Worm (Caenorhabditis elegans) whole organism, L1 larva: ENCODE data around the gene lron-1.

Source experiments
- ceh-88 ChIP-seq: fragments of 200-800 bp; sonication (Bioruptor generic); IDR thresholded peaks from 2 replicates; pipeline ENCODE4 v1.3.6; 2022; ENCODE audit warnings: missing genetic modification characterization, missing compliant biosample characterization
- elt-2 ChIP-seq: sonication (generic microtip); optimal IDR thresholded peaks from 2 replicates; lab custom pipeline; 2016; ENCODE audit warnings: missing genetic modification characterization, mild to moderate bottlenecking, inconsistent platforms, missing compliant biosample characterization, missing genetic modification reagents
- fkh-8 ChIP-seq: sonication (generic microtip); optimal IDR thresholded peaks from 2 replicates; lab custom pipeline; 2016; ENCODE audit warnings: mild to moderate bottlenecking, missing genetic modification characterization, missing compliant biosample characterization
- fos-1 ChIP-seq: fragments of 150-350 bp; optimal IDR thresholded peaks from 2 replicates; lab custom pipeline; 2014; ENCODE audit warnings: missing biosample characterization, missing genetic modification characterization
- mab-9 ChIP-seq: fragments of 200-800 bp; sonication (Bioruptor generic); IDR thresholded peaks from 2 replicates; pipeline ENCODE4 v1.3.6; 2022; ENCODE audit warnings: missing genetic modification reagents, missing genetic modification characterization, missing compliant biosample characterization
- nhr-19 ChIP-seq: fragments of 200-800 bp; sonication (Bioruptor generic); conservative IDR thresholded peaks from 2 replicates; pipeline ENCODE4 v1.3.6; 2022; ENCODE audit warnings: missing genetic modification characterization, missing compliant biosample characterization
- nhr-237 ChIP-seq: fragments of 150-350 bp; optimal IDR thresholded peaks from 2 replicates; lab custom pipeline; 2014; ENCODE audit warnings: missing biosample characterization, missing genetic modification characterization
- nhr-28 ChIP-seq: fragments of 150-350 bp; optimal IDR thresholded peaks from 2 replicates; lab custom pipeline; 2014; ENCODE audit warnings: missing biosample characterization, missing genetic modification characterization
- pag-3 ChIP-seq: sonication (generic microtip); optimal IDR thresholded peaks from 2 replicates; lab custom pipeline; 2017; ENCODE audit warnings: missing genetic modification characterization, mild to moderate bottlenecking, missing compliant biosample characterization, antibody characterized with exemption, borderline replicate concordance; ENCODE audit not compliant: insufficient read depth
- snpc-4 ChIP-seq: fragments of 150-350 bp; optimal IDR thresholded peaks from 2 replicates; lab custom pipeline; 2014; ENCODE audit warnings: missing biosample characterization, missing genetic modification characterization
- unc-98 ChIP-seq: fragments of 200-800 bp; sonication (Bioruptor generic); IDR thresholded peaks from 2 replicates; pipeline ENCODE4 v1.3.6; 2022; ENCODE audit warnings: missing genetic modification characterization, missing compliant biosample characterization
- zag-1 ChIP-seq: fragments of 150-350 bp; optimal IDR thresholded peaks from 2 replicates; lab custom pipeline; 2014; ENCODE audit warnings: missing biosample characterization, missing genetic modification characterization
- ztf-11 ChIP-seq, 2 experiments: sonication (generic microtip); optimal IDR thresholded peaks; 2 replicates each; lab custom pipeline; 2016 to 2017; ENCODE audit warnings: missing genetic modification characterization in 2 of 2, missing biosample characterization in 1 of 2, missing compliant biosample characterization in 1 of 2

DNA sequence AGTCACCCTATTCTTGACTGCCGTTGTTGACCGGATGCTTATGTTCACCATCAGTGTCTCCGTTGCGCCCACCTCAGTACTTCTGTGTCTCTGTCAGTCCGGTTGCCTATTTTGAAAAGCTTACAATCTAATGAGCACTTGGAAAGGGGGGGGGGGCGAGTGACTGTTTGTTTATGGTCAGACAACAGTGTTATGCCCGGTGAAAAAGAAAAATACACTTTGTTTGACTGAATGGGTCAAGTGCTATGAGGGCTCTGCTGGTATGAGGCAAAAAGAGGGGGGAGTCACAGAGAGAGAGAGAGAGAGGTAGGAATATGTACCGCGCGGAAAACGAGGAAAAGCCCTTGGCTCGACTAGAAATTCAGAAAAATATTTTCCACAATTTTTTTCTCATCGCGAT lies 1.2 kb upstream of the lron-1 start:
- TF ChIP-seq fos-1 (tag; lab: Kevin White, UChicago) (no peak), elt-2 (tag; lab: Kevin White, UChicago) (no peak), nhr-28 (tag; lab: Kevin White, UChicago) (no peak), unc-98 (GFP tag; lab: Robert Waterston, UW) (no peak), ceh-88 (no peak), nhr-237 (tag; lab: Kevin White, UChicago) (no peak), mab-9 (GFP tag; lab: Robert Waterston, UW) (no peak), pag-3 (tag; lab: Kevin White, UChicago) (no peak), zag-1 (tag; lab: Kevin White, UChicago) (no peak), nhr-19 (GFP tag; lab: Robert Waterston, UW) (no peak), snpc-4 (no peak), ztf-11 (tag; optimal IDR thresholded peaks at IDR 0.05; lab: Kevin White, UChicago) (no peak), fkh-8 (tag; lab: Kevin White, UChicago) (no peak)
